Worm (Caenorhabditis elegans) whole organism, L4 larva: ENCODE results near the gene H19J13.2.

Source experiments
- F49E8.2 ChIP-seq: sonication (generic microtip); optimal IDR thresholded peaks from 2 replicates; lab custom pipeline; 2016; ENCODE audit warnings: missing compliant biosample characterization, mild to moderate bottlenecking, missing genetic modification characterization, borderline replicate concordance
- R02D3.7 ChIP-seq: fragments of 150-350 bp; sonication (generic microtip); optimal IDR thresholded peaks from 3 replicates; lab custom pipeline; 2014; ENCODE audit warnings: missing biosample characterization, missing genetic modification characterization
- dmd-8 ChIP-seq: fragments of 200-800 bp; sonication (Bioruptor generic); IDR thresholded peaks from 2 replicates; pipeline ENCODE4 v1.3.6; 2022; ENCODE audit warnings: missing genetic modification characterization, missing compliant biosample characterization
- lin-13 ChIP-seq: fragments of 150-350 bp; optimal IDR thresholded peaks from 2 replicates; lab custom pipeline; 2014; ENCODE audit warnings: missing biosample characterization, missing genetic modification reagents, missing genetic modification characterization
- lsy-2 ChIP-seq, 2 experiments: fragments of 150-350 bp in 1 of 2; sonication (generic microtip) in 1 of 2; optimal IDR thresholded peaks; 2 replicates each; lab custom pipeline; 2014 to 2017; ENCODE audit warnings: missing biosample characterization in 2 of 2, missing genetic modification characterization in 2 of 2
- mep-1 ChIP-seq: fragments of 150-350 bp; sonication (generic microtip); optimal IDR thresholded peaks from 3 replicates; lab custom pipeline; 2014; ENCODE audit warnings: missing biosample characterization, missing genetic modification characterization
- nhr-6 ChIP-seq: fragments of 150-350 bp; optimal IDR thresholded peaks from 2 replicates; lab custom pipeline; 2014; ENCODE audit warnings: missing biosample characterization, missing genetic modification characterization
- nhr-77 ChIP-seq: fragments of 150-350 bp; optimal IDR thresholded peaks from 2 replicates; lab custom pipeline; 2014; ENCODE audit warnings: missing biosample characterization, missing genetic modification characterization

DNA sequence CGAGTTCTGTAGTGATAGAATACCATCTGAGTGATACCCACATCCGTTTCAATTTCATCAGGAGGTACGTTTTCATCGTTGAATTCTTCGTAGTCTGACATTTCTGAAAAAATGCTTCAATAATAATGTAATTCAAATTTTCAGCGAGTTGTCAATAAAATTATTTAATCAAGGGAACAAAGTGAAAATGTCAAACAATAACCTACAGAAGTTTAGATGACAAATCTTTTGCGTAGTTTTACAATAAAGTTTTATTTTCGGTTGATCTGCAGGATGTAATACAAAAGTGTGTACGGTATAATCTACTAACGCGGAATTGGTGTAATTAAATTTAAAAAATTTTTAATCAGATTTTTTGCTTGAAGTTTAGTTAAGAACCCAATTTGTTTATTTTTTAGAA lies 14.5 kb upstream of the H19J13.2 start, which contains the start of gene C04B4.5:
- no peak for TF ChIP-seq R02D3.7 (tag; lab: Kevin White, UChicago)
- TF ChIP-seq mep-1 = no peak
- TF ChIP-seq dmd-8 (GFP tag; lab: Robert Waterston, UW) = no peak
- no peak for TF ChIP-seq F49E8.2 (tag; lab: Kevin White, UChicago)
- TF ChIP-seq nhr-77 (tag; lab: Kevin White, UChicago) = no peak
- no peak for TF ChIP-seq lin-13
- TF ChIP-seq lsy-2 (tag; optimal IDR thresholded peaks at IDR 0.05; lab: Kevin White, UChicago) = no peak
- TF ChIP-seq nhr-6 (tag; lab: Kevin White, UChicago) = no peak
